Worm (Caenorhabditis elegans) whole organism, L2 larva: ENCODE data around the gene dhs-13.

Source experiments
- C34F6.9 ChIP-seq: fragments of 150-350 bp; optimal IDR thresholded peaks from 2 replicates; lab custom pipeline; 2014; ENCODE audit warnings: missing biosample characterization, missing genetic modification characterization
- F13H6.1 ChIP-seq: sonication (generic microtip); optimal IDR thresholded peaks from 2 replicates; lab custom pipeline; 2016; ENCODE audit warnings: missing genetic modification characterization, missing compliant biosample characterization
- R02D3.7 ChIP-seq: fragments of 150-350 bp; optimal IDR thresholded peaks from 2 replicates; lab custom pipeline; 2014; ENCODE audit warnings: missing biosample characterization, missing genetic modification characterization
- Y55F3AM.14 ChIP-seq: fragments of 200-800 bp; sonication (Bioruptor generic); optimal IDR thresholded peaks from 2 replicates; lab custom pipeline; 2018; ENCODE audit warnings: mild to moderate bottlenecking, missing genetic modification characterization, missing compliant biosample characterization
- alr-1 ChIP-seq: fragments of 150-350 bp; optimal IDR thresholded peaks from 2 replicates; lab custom pipeline; 2014; ENCODE audit warnings: missing biosample characterization, missing genetic modification characterization
- aly-2 ChIP-seq: fragments of 150-350 bp; optimal IDR thresholded peaks from 2 replicates; lab custom pipeline; 2014; ENCODE audit warnings: missing biosample characterization, missing genetic modification characterization
- ama-1 ChIP-seq: fragments of 150-350 bp; optimal IDR thresholded peaks from 2 replicates; lab custom pipeline; 2018; ENCODE audit warnings: inconsistent platforms
- blmp-1 ChIP-seq: sonication (generic microtip); optimal IDR thresholded peaks from 2 replicates; lab custom pipeline; 2017; ENCODE audit warnings: missing genetic modification characterization, mild to moderate bottlenecking, missing compliant biosample characterization, antibody characterized with exemption, moderate library complexity; ENCODE audit not compliant: insufficient read depth
- ceh-16 ChIP-seq: fragments of 150-350 bp; optimal IDR thresholded peaks from 2 replicates; lab custom pipeline; 2014; ENCODE audit warnings: missing biosample characterization, missing genetic modification characterization
- ceh-82 ChIP-seq: fragments of 150-350 bp; optimal IDR thresholded peaks from 2 replicates; lab custom pipeline; 2014; ENCODE audit warnings: missing biosample characterization, missing genetic modification characterization
- crh-2 ChIP-seq: sonication (generic microtip); optimal IDR thresholded peaks from 2 replicates; lab custom pipeline; 2017; ENCODE audit warnings: missing biosample characterization, missing genetic modification characterization
- dmd-4 ChIP-seq: sonication (generic microtip); optimal IDR thresholded peaks from 2 replicates; lab custom pipeline; 2017; ENCODE audit warnings: missing biosample characterization, missing genetic modification characterization
- egl-27 ChIP-seq: sonication (generic microtip); optimal IDR thresholded peaks from 3 replicates; lab custom pipeline; 2017; ENCODE audit warnings: missing biosample characterization, missing genetic modification reagents, missing genetic modification characterization
- fos-1 ChIP-seq: fragments of 150-350 bp; optimal IDR thresholded peaks from 2 replicates; lab custom pipeline; 2014; ENCODE audit warnings: missing biosample characterization, missing genetic modification characterization
- lin-11 ChIP-seq: fragments of 150-350 bp; sonication (generic microtip); optimal IDR thresholded peaks from 2 replicates; lab custom pipeline; 2014; ENCODE audit warnings: missing biosample characterization, missing genetic modification characterization, inconsistent platforms, mixed read lengths
- lin-39 ChIP-seq: fragments of 150-350 bp; optimal IDR thresholded peaks from 2 replicates; lab custom pipeline; 2014; ENCODE audit warnings: missing biosample characterization, missing genetic modification reagents, missing genetic modification characterization
- lsy-2 ChIP-seq, 2 experiments: fragments of 150-350 bp in 1 of 2; sonication (generic microtip) in 1 of 2; optimal IDR thresholded peaks; 2 replicates each; lab custom pipeline; 2014 to 2017; ENCODE audit warnings: missing biosample characterization in 2 of 2, missing genetic modification characterization in 2 of 2
- mab-5 ChIP-seq: fragments of 150-350 bp; optimal IDR thresholded peaks from 2 replicates; lab custom pipeline; 2014; ENCODE audit warnings: missing biosample characterization, missing genetic modification characterization
- mbf-1 ChIP-seq: sonication (generic microtip); optimal IDR thresholded peaks from 2 replicates; lab custom pipeline; 2017; ENCODE audit warnings: missing biosample characterization, missing genetic modification characterization
- nhr-11 ChIP-seq: fragments of 150-350 bp; optimal IDR thresholded peaks from 2 replicates; lab custom pipeline; 2014; ENCODE audit warnings: missing biosample characterization, missing genetic modification characterization
- nhr-12 ChIP-seq: fragments of 150-350 bp; optimal IDR thresholded peaks from 2 replicates; lab custom pipeline; 2014; ENCODE audit warnings: missing biosample characterization, missing genetic modification characterization
- nhr-129 ChIP-seq: fragments of 150-350 bp; optimal IDR thresholded peaks from 2 replicates; lab custom pipeline; 2014; ENCODE audit warnings: missing biosample characterization, missing genetic modification characterization
- nhr-21 ChIP-seq: fragments of 150-350 bp; optimal IDR thresholded peaks from 2 replicates; lab custom pipeline; 2014; ENCODE audit warnings: missing biosample characterization, missing genetic modification characterization
- nhr-237 ChIP-seq: fragments of 150-350 bp; optimal IDR thresholded peaks from 2 replicates; lab custom pipeline; 2014; ENCODE audit warnings: missing biosample characterization, missing genetic modification characterization
- nhr-25 ChIP-seq: fragments of 150-350 bp; sonication (generic microtip); optimal IDR thresholded peaks from 3 replicates; lab custom pipeline; 2014; ENCODE audit warnings: missing biosample characterization, missing genetic modification characterization
- nhr-77 ChIP-seq: fragments of 150-350 bp; optimal IDR thresholded peaks from 2 replicates; lab custom pipeline; 2014; ENCODE audit warnings: missing biosample characterization, missing genetic modification characterization
- sem-4 ChIP-seq: fragments of 150-350 bp; optimal IDR thresholded peaks from 2 replicates; lab custom pipeline; 2014; ENCODE audit warnings: missing biosample characterization, missing genetic modification reagents, missing genetic modification characterization
- skn-1 ChIP-seq: sonication (generic microtip); optimal IDR thresholded peaks from 2 replicates; lab custom pipeline; 2017; ENCODE audit warnings: missing biosample characterization, missing genetic modification characterization
- sma-3 ChIP-seq: sonication (generic microtip); optimal IDR thresholded peaks from 2 replicates; lab custom pipeline; 2016; ENCODE audit warnings: missing genetic modification reagents, missing genetic modification characterization, missing compliant biosample characterization
- sma-9 ChIP-seq, 2 experiments: fragments of 150-350 bp in 1 of 2; sonication (generic microtip) in 1 of 2; optimal IDR thresholded peaks; 2 replicates each; lab custom pipeline; 2014 to 2016; ENCODE audit warnings: missing genetic modification characterization in 2 of 2, mild to moderate bottlenecking in 1 of 2, missing biosample characterization in 1 of 2, missing compliant biosample characterization in 1 of 2, missing genetic modification reagents in 1 of 2, moderate library complexity in 1 of 2
- snpc-4 ChIP-seq: fragments of 150-350 bp; optimal IDR thresholded peaks from 2 replicates; lab custom pipeline; 2014; ENCODE audit warnings: missing biosample characterization, missing genetic modification characterization
- unc-39 ChIP-seq: fragments of 150-350 bp; optimal IDR thresholded peaks from 2 replicates; lab custom pipeline; 2014; ENCODE audit warnings: missing biosample characterization, missing genetic modification characterization
- unc-55 ChIP-seq: fragments of 150-350 bp; sonication (generic microtip); optimal IDR thresholded peaks from 3 replicates; lab custom pipeline; 2014; ENCODE audit warnings: missing biosample characterization, missing genetic modification reagents, missing genetic modification characterization
- unc-62 ChIP-seq: fragments of 150-350 bp; optimal IDR thresholded peaks from 2 replicates; lab custom pipeline; 2014; ENCODE audit warnings: missing biosample characterization, missing genetic modification reagents, missing genetic modification characterization
- ztf-1 ChIP-seq: fragments of 200-800 bp; sonication (Bioruptor generic); conservative IDR thresholded peaks from 2 replicates; pipeline ENCODE4 v1.3.6; 2022; ENCODE audit warnings: missing genetic modification characterization, missing compliant biosample characterization
- ztf-4 ChIP-seq: fragments of 150-350 bp; optimal IDR thresholded peaks from 2 replicates; lab custom pipeline; 2014; ENCODE audit warnings: missing biosample characterization, missing genetic modification characterization

dhs-13 gene

DNA sequence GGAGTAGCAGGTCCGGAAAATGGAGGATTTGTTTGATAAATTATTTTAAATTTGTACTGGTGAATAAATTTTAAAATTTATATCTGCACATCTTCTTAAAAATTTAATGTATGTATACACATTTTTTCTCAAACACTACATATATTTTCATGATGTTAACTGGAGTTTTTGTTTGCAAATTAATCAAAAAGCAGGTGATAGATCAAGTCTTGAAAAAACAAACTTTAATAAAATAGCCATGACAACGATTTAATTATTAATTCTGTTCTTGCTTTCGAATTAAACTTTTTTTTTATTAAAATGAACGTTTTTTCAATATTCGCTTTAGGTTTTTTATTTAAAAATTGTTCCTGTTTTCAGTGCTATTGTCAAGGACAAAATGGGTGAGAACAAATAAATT, 22.7 kb upstream of the dhs-13 start, which contains the start of gene F36H9.1:
Gene F36H9.1, plus strand, starts transcription at position 301 of the 400 bp plus-strand sequence.
- TF ChIP-seq C34F6.9 (tag; lab: Kevin White, UChicago) (no peak), unc-39 (tag; lab: Kevin White, UChicago) (no peak), alr-1 (tag; lab: Kevin White, UChicago) (no peak), lsy-2 (tag; optimal IDR thresholded peaks at IDR 0.05; lab: Kevin White, UChicago) (no peak), crh-2 (tag; lab: Kevin White, UChicago) (no peak), ztf-1 (no peak), nhr-237 (tag; lab: Kevin White, UChicago) (no peak), unc-55 (GFP tag; lab: Kevin White, UChicago) (no peak), ceh-16 (tag; lab: Kevin White, UChicago) (no peak), nhr-77 (tag; lab: Kevin White, UChicago) (no peak), R02D3.7 (tag; lab: Kevin White, UChicago) (no peak), ztf-4 (tag; lab: Kevin White, UChicago) (no peak), ceh-82 (no peak), egl-27 (tag; lab: Kevin White, UChicago) (no peak), Y55F3AM.14 (GFP tag; lab: Kevin White, UChicago) (no peak)
- TF ChIP-seq, all 48 proteins: peak for 0

DNA sequence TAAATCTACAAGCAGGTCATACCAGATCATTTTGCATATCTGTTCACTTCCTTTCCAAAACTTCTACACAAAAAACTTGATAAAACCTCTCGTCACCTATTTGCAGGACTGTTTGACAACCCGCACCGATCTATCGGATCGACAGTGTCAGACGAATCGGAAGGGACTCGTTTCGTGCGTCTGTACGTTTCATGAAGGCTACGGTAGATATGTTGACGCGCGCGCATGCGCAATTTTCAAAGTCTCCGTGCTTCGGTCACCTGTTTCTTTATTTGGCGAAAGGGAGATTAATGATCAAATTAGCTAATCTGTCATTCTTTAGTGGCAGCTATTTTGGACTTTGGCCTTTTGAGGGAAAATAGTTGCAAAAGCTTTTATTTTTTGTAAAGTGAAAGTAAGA, 18.0 kb upstream of the dhs-13 start:
- no peak for TF ChIP-seq mab-5 (tag; lab: Kevin White, UChicago)
- no peak for TF ChIP-seq nhr-77 (tag; lab: Kevin White, UChicago)
- no peak for TF ChIP-seq ama-1 (lab: Kevin White, UChicago)
- TF ChIP-seq lin-11 (tag; lab: Kevin White, UChicago) = no peak
- TF ChIP-seq sem-4 (tag; lab: Kevin White, UChicago) = peak; percentile 3
- TF ChIP-seq nhr-11 (tag; lab: Kevin White, UChicago) = no peak
- TF ChIP-seq blmp-1 = peak; percentile 59
- TF ChIP-seq lin-39 (tag; lab: Kevin White, UChicago) = no peak
- TF ChIP-seq egl-27 (tag; lab: Kevin White, UChicago) = no peak
- TF ChIP-seq nhr-21 (tag; lab: Kevin White, UChicago) = peak; percentile 78
- no peak for TF ChIP-seq nhr-12 (tag; lab: Kevin White, UChicago)
- TF ChIP-seq snpc-4 (tag; lab: Kevin White, UChicago) = no peak
- no peak for TF ChIP-seq unc-62 (GFP tag; lab: Kevin White, UChicago)
- no peak for TF ChIP-seq skn-1 (tag; lab: Kevin White, UChicago)
- no peak for TF ChIP-seq ceh-16 (tag; lab: Kevin White, UChicago)
- no peak for TF ChIP-seq unc-39 (tag; lab: Kevin White, UChicago)
- no peak for TF ChIP-seq ztf-4 (tag; lab: Kevin White, UChicago)
- TF ChIP-seq aly-2 (tag; lab: Kevin White, UChicago) = no peak
- TF ChIP-seq sma-9 (GFP tag; optimal IDR thresholded peaks at IDR 0.05; lab: Kevin White, UChicago) = no peak
- TF ChIP-seq sma-9 (tag; optimal IDR thresholded peaks at IDR 0.05; lab: Kevin White, UChicago) = no peak
- no peak for TF ChIP-seq nhr-129
- TF ChIP-seq ceh-82 = no peak
- no peak for TF ChIP-seq nhr-237 (tag; lab: Kevin White, UChicago)
- peak; percentile 26 for TF ChIP-seq sma-3 (GFP tag; lab: Kevin White, UChicago)
- no peak for TF ChIP-seq F13H6.1 (tag; lab: Kevin White, UChicago)
- peak; percentile 76 for TF ChIP-seq nhr-25 (tag; lab: Kevin White, UChicago)

DNA sequence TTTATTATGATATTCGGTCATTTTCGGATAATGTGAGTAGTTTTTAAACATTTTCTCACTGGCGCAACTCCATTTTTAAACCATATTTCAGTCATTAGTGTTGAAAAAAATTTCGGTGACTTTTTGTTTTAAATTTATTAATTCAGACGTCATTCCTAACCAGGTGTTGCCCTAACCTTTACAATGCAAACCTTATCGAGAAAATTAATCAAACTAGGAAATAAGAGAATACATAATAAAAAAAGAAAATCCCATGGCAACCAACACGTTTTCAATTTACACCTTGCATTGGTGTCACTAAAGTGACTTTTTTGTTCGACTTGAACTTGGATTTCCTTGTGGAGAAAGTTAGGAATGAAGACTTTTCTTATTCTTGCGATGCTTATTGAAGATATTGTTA, 16.6 kb upstream of the dhs-13 start, which contains the start of gene F36H9.2:
Gene F36H9.2, plus strand, starts transcription at position 301 of the 400 bp plus-strand sequence.
- TF ChIP-seq mbf-1 (tag; lab: Kevin White, UChicago) = no peak
- TF ChIP-seq nhr-21 (tag; lab: Kevin White, UChicago) = no peak
- TF ChIP-seq egl-27 (tag; lab: Kevin White, UChicago) = no peak
- TF ChIP-seq sma-3 (GFP tag; lab: Kevin White, UChicago) = no peak
- no peak for TF ChIP-seq ceh-82
- no peak for TF ChIP-seq unc-39 (tag; lab: Kevin White, UChicago)

DNA sequence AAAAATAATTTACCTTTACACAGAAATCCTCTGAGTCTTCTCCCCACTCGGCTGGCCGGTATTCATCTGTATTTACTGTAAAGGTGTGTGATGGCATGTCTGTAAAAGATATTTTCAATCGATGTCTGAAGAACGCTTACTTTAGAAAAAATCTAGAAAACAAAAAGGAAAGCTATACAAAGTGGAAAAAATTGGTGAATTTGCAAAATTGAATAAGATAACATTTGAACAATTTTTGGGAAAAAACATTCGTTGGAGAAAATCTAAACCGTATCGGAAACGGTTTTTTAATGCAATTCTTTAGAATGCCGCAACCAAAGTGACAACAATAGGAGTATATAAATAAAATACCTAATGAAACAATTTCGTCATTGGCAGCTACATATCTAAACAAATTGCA, 10.4 kb upstream of the dhs-13 start, which contains the start of gene F36H9.5:
Gene F36H9.5, minus strand, starts transcription at position 101 of the 400 bp plus-strand sequence.
- no peak for TF ChIP-seq unc-55 (GFP tag; lab: Kevin White, UChicago)
- no peak for TF ChIP-seq dmd-4 (tag; lab: Kevin White, UChicago)
- TF ChIP-seq lsy-2 (tag; optimal IDR thresholded peaks at IDR 0.05; lab: Kevin White, UChicago) = no peak
- no peak for TF ChIP-seq snpc-4 (tag; lab: Kevin White, UChicago)
- no peak for TF ChIP-seq ztf-4 (tag; lab: Kevin White, UChicago)
- no peak for TF ChIP-seq skn-1 (tag; lab: Kevin White, UChicago)
- TF ChIP-seq ceh-16 (tag; lab: Kevin White, UChicago) = no peak
- no peak for TF ChIP-seq ama-1 (lab: Kevin White, UChicago)
- no peak for TF ChIP-seq lin-39 (tag; lab: Kevin White, UChicago)
- TF ChIP-seq fos-1 (tag; lab: Kevin White, UChicago) = no peak
- TF ChIP-seq Y55F3AM.14 (GFP tag; lab: Kevin White, UChicago) = no peak
- TF ChIP-seq C34F6.9 (tag; lab: Kevin White, UChicago) = no peak
- no peak for TF ChIP-seq sma-3 (GFP tag; lab: Kevin White, UChicago)
